Fruit fly (Drosophila melanogaster) whole organism, prepupa: ENCODE results near the gene stv.

Experiments
- CG10631 ChIP-seq: fragments of 200-800 bp; sonication (Bioruptor generic); optimal IDR thresholded peaks from 2 replicates; lab custom pipeline; 2016; ENCODE audit warnings: missing biosample characterization, missing genetic modification characterization
- CG10669 ChIP-seq: fragments of 200-800 bp; sonication (Bioruptor generic); optimal IDR thresholded peaks from 3 replicates; lab custom pipeline; 2018; ENCODE audit warnings: missing biosample characterization, mild to moderate bottlenecking, missing genetic modification characterization, moderate library complexity
- CG11294 ChIP-seq: fragments of 200-800 bp; sonication (Bioruptor generic); IDR thresholded peaks from 2 replicates; pipeline ENCODE4 v1.3.6; 2022; ENCODE audit warnings: missing biosample characterization, missing genetic modification characterization
- CG11902 ChIP-seq: fragments of 200-800 bp; sonication (Bioruptor generic); optimal IDR thresholded peaks from 3 replicates; lab custom pipeline; 2016; ENCODE audit warnings: missing biosample characterization, missing genetic modification characterization
- CG15336 ChIP-seq: fragments of 200-800 bp; sonication (Bioruptor generic); IDR thresholded peaks from 2 replicates; pipeline ENCODE4 v1.3.6; 2022; ENCODE audit warnings: missing biosample characterization, missing genetic modification characterization
- CG1621 ChIP-seq: fragments of 200-800 bp; sonication (Bioruptor generic); optimal IDR thresholded peaks from 3 replicates; lab custom pipeline; 2018; ENCODE audit warnings: missing biosample characterization, mild to moderate bottlenecking, missing genetic modification characterization
- CG16779 ChIP-seq: fragments of 200-800 bp; sonication (Bioruptor generic); optimal IDR thresholded peaks from 3 replicates; lab custom pipeline; 2017; ENCODE audit warnings: missing biosample characterization, mild to moderate bottlenecking, missing genetic modification characterization
- CG3032 ChIP-seq: fragments of 200-800 bp; optimal IDR thresholded peaks from 2 replicates; lab custom pipeline; 2019; ENCODE audit warnings: missing biosample characterization, mild to moderate bottlenecking, missing genetic modification characterization, moderate library complexity
- CG31627 ChIP-seq: fragments of 200-800 bp; sonication (Bioruptor generic); optimal IDR thresholded peaks from 3 replicates; lab custom pipeline; 2016; ENCODE audit warnings: missing biosample characterization, missing genetic modification characterization
- CG32006 ChIP-seq: fragments of 200-800 bp; sonication (Bioruptor generic); optimal IDR thresholded peaks from 3 replicates; lab custom pipeline; 2017; ENCODE audit warnings: missing biosample characterization, mild to moderate bottlenecking, missing genetic modification characterization
- CG3919 ChIP-seq: fragments of 200-800 bp; sonication (Bioruptor generic); optimal IDR thresholded peaks from 3 replicates; lab custom pipeline; 2016; ENCODE audit warnings: missing biosample characterization, missing genetic modification characterization
- CG4318 ChIP-seq: fragments of 200-800 bp; sonication (Bioruptor generic); optimal IDR thresholded peaks from 3 replicates; lab custom pipeline; 2017; ENCODE audit warnings: missing biosample characterization, mild to moderate bottlenecking, missing genetic modification characterization
- CG6163 ChIP-seq: fragments of 200-800 bp; sonication (Bioruptor generic); IDR thresholded peaks from 3 replicates; pipeline ENCODE4 v1.3.6; 2022; ENCODE audit warnings: missing biosample characterization, missing genetic modification characterization
- CG6792 ChIP-seq: fragments of 200-800 bp; sonication (Bioruptor generic); optimal IDR thresholded peaks from 3 replicates; lab custom pipeline; 2016; ENCODE audit warnings: missing biosample characterization, missing genetic modification characterization
- CG6808 ChIP-seq: fragments of 200-800 bp; sonication (Bioruptor generic); optimal IDR thresholded peaks from 3 replicates; lab custom pipeline; 2017; ENCODE audit warnings: missing biosample characterization, missing genetic modification characterization, mild to moderate bottlenecking, moderate library complexity, missing genetic modification reagents
- CG6854 ChIP-seq: fragments of 200-800 bp; sonication (Bioruptor generic); optimal IDR thresholded peaks from 2 replicates; lab custom pipeline; 2017; ENCODE audit warnings: missing biosample characterization, mild to moderate bottlenecking, missing genetic modification characterization
- CG7368 ChIP-seq: fragments of 200-800 bp; sonication (Bioruptor generic); optimal IDR thresholded peaks from 3 replicates; lab custom pipeline; 2016; ENCODE audit warnings: missing biosample characterization, missing genetic modification characterization
- CG8119 ChIP-seq: fragments of 200-800 bp; sonication (Bioruptor generic); IDR thresholded peaks from 3 replicates; pipeline ENCODE4 v1.3.6; 2022; ENCODE audit warnings: missing biosample characterization, missing genetic modification characterization
- CG8319 ChIP-seq: fragments of 200-800 bp; sonication (Bioruptor generic); optimal IDR thresholded peaks from 3 replicates; lab custom pipeline; 2016; ENCODE audit warnings: missing biosample characterization, missing genetic modification characterization
- CG9139 ChIP-seq: fragments of 200-800 bp; sonication (Bioruptor generic); optimal IDR thresholded peaks from 3 replicates; lab custom pipeline; 2017; ENCODE audit warnings: missing biosample characterization, mild to moderate bottlenecking, missing genetic modification characterization
- Eip78C ChIP-seq: fragments of 200-800 bp; sonication (Bioruptor generic); peaks from one replicate; lab custom pipeline; 2016; ENCODE audit warnings: missing biosample characterization, missing genetic modification characterization
- Ets21C ChIP-seq: fragments of 200-800 bp; sonication (Bioruptor generic); optimal IDR thresholded peaks from 3 replicates; lab custom pipeline; 2016; ENCODE audit warnings: missing biosample characterization, missing genetic modification characterization
- Ets96B ChIP-seq: fragments of 200-800 bp; optimal IDR thresholded peaks from 2 replicates; lab custom pipeline; 2019; ENCODE audit warnings: missing biosample characterization, mild to moderate bottlenecking, missing genetic modification characterization, moderate library complexity
- Gug ChIP-seq: fragments of 200-800 bp; sonication (Bioruptor generic); IDR thresholded peaks from 2 replicates; pipeline ENCODE4 v1.3.6; 2022; ENCODE audit warnings: missing biosample characterization, missing genetic modification characterization
- Hr4 ChIP-seq: fragments of 200-800 bp; sonication (Bioruptor generic); optimal IDR thresholded peaks from 3 replicates; lab custom pipeline; 2016; ENCODE audit warnings: missing biosample characterization, missing genetic modification characterization
- Lpt ChIP-seq: fragments of 200-800 bp; sonication (Bioruptor generic); optimal IDR thresholded peaks from 3 replicates; lab custom pipeline; 2016; ENCODE audit warnings: missing biosample characterization, missing genetic modification characterization
- Met ChIP-seq: fragments of 200-800 bp; sonication (Bioruptor generic); optimal IDR thresholded peaks from 3 replicates; lab custom pipeline; 2016; ENCODE audit warnings: missing biosample characterization, missing genetic modification characterization
- OdsH ChIP-seq: fragments of 200-800 bp; sonication (Bioruptor generic); optimal IDR thresholded peaks from 3 replicates; lab custom pipeline; 2016; ENCODE audit warnings: missing biosample characterization, missing genetic modification characterization
- Sox102F ChIP-seq: fragments of 200-800 bp; sonication (Bioruptor generic); optimal IDR thresholded peaks from 2 replicates; lab custom pipeline; 2016; ENCODE audit warnings: missing biosample characterization, mild to moderate bottlenecking, missing genetic modification characterization
- Sox14 ChIP-seq: fragments of 200-800 bp; sonication (Bioruptor generic); optimal IDR thresholded peaks from 3 replicates; lab custom pipeline; 2016; ENCODE audit warnings: missing biosample characterization, missing genetic modification characterization
- Sox15 ChIP-seq: fragments of 200-800 bp; sonication (Bioruptor generic); optimal IDR thresholded peaks from 3 replicates; lab custom pipeline; 2016; ENCODE audit warnings: missing biosample characterization, missing genetic modification characterization
- achi ChIP-seq: fragments of 200-800 bp; sonication (Bioruptor generic); optimal IDR thresholded peaks from 3 replicates; lab custom pipeline; 2016; ENCODE audit warnings: missing biosample characterization, missing genetic modification characterization
- acj6 ChIP-seq: fragments of 200-800 bp; sonication (Bioruptor generic); optimal IDR thresholded peaks from 3 replicates; lab custom pipeline; 2016; ENCODE audit warnings: missing biosample characterization, missing genetic modification characterization
- cyc ChIP-seq: fragments of 200-800 bp; sonication (Bioruptor generic); optimal IDR thresholded peaks from 3 replicates; lab custom pipeline; 2016; ENCODE audit warnings: missing biosample characterization, missing genetic modification characterization
- dac ChIP-seq: fragments of 200-800 bp; sonication (Bioruptor generic); optimal IDR thresholded peaks from 2 replicates; lab custom pipeline; 2017; ENCODE audit warnings: missing biosample characterization, mild to moderate bottlenecking, missing genetic modification characterization
- dsx ChIP-seq: fragments of 200-800 bp; optimal IDR thresholded peaks from 3 replicates; lab custom pipeline; 2019; ENCODE audit warnings: missing biosample characterization, mild to moderate bottlenecking, missing genetic modification characterization, moderate library complexity; ENCODE audit not compliant: poor library complexity, severe bottlenecking
- eg ChIP-seq: fragments of 200-800 bp; sonication (Bioruptor generic); IDR thresholded peaks from 3 replicates; pipeline ENCODE4 v1.3.6; 2022; ENCODE audit warnings: missing biosample characterization, missing genetic modification characterization
- esn ChIP-seq: fragments of 200-800 bp; sonication (Bioruptor generic); optimal IDR thresholded peaks from 2 replicates; lab custom pipeline; 2016; ENCODE audit warnings: missing biosample characterization, mild to moderate bottlenecking, missing genetic modification characterization, moderate library complexity
- fd59A ChIP-seq: fragments of 200-800 bp; sonication (Bioruptor generic); optimal IDR thresholded peaks from 2 replicates; lab custom pipeline; 2017; ENCODE audit warnings: missing biosample characterization, mild to moderate bottlenecking, missing genetic modification characterization, missing genetic modification reagents
- fd85E ChIP-seq: fragments of 200-800 bp; sonication (Bioruptor generic); optimal IDR thresholded peaks from 3 replicates; lab custom pipeline; 2016; ENCODE audit warnings: missing biosample characterization, missing genetic modification characterization
- net ChIP-seq: fragments of 200-800 bp; sonication (Bioruptor generic); optimal IDR thresholded peaks from 3 replicates; lab custom pipeline; 2016; ENCODE audit warnings: missing biosample characterization, missing genetic modification characterization
- pdm3 ChIP-seq: fragments of 200-800 bp; sonication (Bioruptor generic); optimal IDR thresholded peaks from 3 replicates; lab custom pipeline; 2016; ENCODE audit warnings: missing biosample characterization, missing genetic modification characterization
- spab ChIP-seq: fragments of 200-800 bp; sonication (Bioruptor generic); optimal IDR thresholded peaks from 2 replicates; lab custom pipeline; 2017; ENCODE audit warnings: missing biosample characterization, mild to moderate bottlenecking, missing genetic modification characterization, missing genetic modification reagents
- ss ChIP-seq, 2 experiments: fragments of 200-800 bp; sonication (Bioruptor generic); optimal IDR thresholded peaks; 2 replicates in 1 of 2; 3 replicates in 1 of 2; lab custom pipeline; 2017 to 2018; ENCODE audit warnings: mild to moderate bottlenecking in 2 of 2, missing biosample characterization in 2 of 2, missing genetic modification characterization in 2 of 2, moderate library complexity in 1 of 2
- svp ChIP-seq: fragments of 200-800 bp; sonication (Bioruptor generic); peaks from one replicate; lab custom pipeline; 2016; ENCODE audit warnings: missing biosample characterization, missing genetic modification characterization
- topi ChIP-seq: fragments of 200-800 bp; sonication (Bioruptor generic); optimal IDR thresholded peaks from 3 replicates; lab custom pipeline; 2016; ENCODE audit warnings: missing biosample characterization, missing genetic modification characterization
- vri ChIP-seq: fragments of 200-800 bp; sonication (Bioruptor generic); optimal IDR thresholded peaks from 3 replicates; lab custom pipeline; 2016; ENCODE audit warnings: missing biosample characterization, mild to moderate bottlenecking, missing genetic modification characterization

The stv gene

dm6 chr3L:13432791-13433190 is 44.5 kb upstream of the stv start:
- TF ChIP-seq cyc, result no peak
- no peak for TF ChIP-seq CG9139 (GFP tag; lab: Kevin White, UChicago)
- peak; percentile 68 for TF ChIP-seq svp (GFP tag; lab: Kevin White, UChicago)

dm6 chr3L:13433522-13433921 is 43.8 kb upstream of the stv start:
- TF ChIP-seq Met (GFP tag; lab: Kevin White, UChicago), result no peak

dm6 chr3L:13435170-13435727 is 42.1 kb upstream of the stv start, which contains the start of gene CG10713:
CG10713 (minus strand) TSS chr3L:13435229.
- TF ChIP-seq net (GFP tag; lab: Kevin White, UChicago) (peak; percentile 29), CG3032 (tag; lab: Kevin White, UChicago) (peak; percentile 28), Ets21C (GFP tag; lab: Kevin White, UChicago) (no peak), achi (GFP tag; lab: Kevin White, UChicago) (no peak), svp (GFP tag; lab: Kevin White, UChicago) (no peak), CG15336 (peak; percentile 69), CG11902 (GFP tag; lab: Kevin White, UChicago) (no peak), eg (peak; percentile 87), CG7368 (GFP tag; lab: Kevin White, UChicago) (peak; percentile 44), CG10669 (GFP tag; lab: Kevin White, UChicago) (peak; percentile 60), CG11294 (GFP tag; lab: Robert Waterston, UW) (no peak; the same call in 1 of the 2 replicates), CG4318 (GFP tag; lab: Kevin White, UChicago) (no peak), fd85E (GFP tag; lab: Kevin White, UChicago) (no peak), OdsH (no peak), Hr4 (GFP tag; lab: Kevin White, UChicago) (no peak), CG6854 (peak; percentile 12), topi (peak; percentile 0), CG6808 (GFP tag; lab: Kevin White, UChicago) (peak; percentile 62), Lpt (GFP tag; lab: Kevin White, UChicago) (peak; percentile 47), esn (GFP tag; lab: Kevin White, UChicago) (no peak), ss (GFP tag; optimal IDR thresholded peaks at IDR 0.05; lab: Kevin White, UChicago) (peak; percentile 45 to 68), CG8119 (GFP tag; lab: Robert Waterston, UW) (peak; percentile 67; the same call in 2 of the 3 replicates), Sox102F (GFP tag; lab: Kevin White, UChicago) (peak; percentile 2), spab (GFP tag; lab: Kevin White, UChicago) (peak; percentile 41), acj6 (no peak), CG1621 (peak; percentile 44), CG31627 (GFP tag; lab: Kevin White, UChicago) (no peak), CG6163 (peak; percentile 79), CG10631 (no peak), CG8319 (GFP tag; lab: Kevin White, UChicago) (no peak), Sox14 (GFP tag; lab: Kevin White, UChicago) (peak; percentile 13), CG16779 (tag; lab: Kevin White, UChicago) (peak; percentile 65), dac (GFP tag; lab: Kevin White, UChicago) (peak; percentile 28), CG6792 (GFP tag; lab: Kevin White, UChicago) (no peak), Gug (GFP tag; lab: Robert Waterston, UW) (peak; percentile 21; the same call in 1 of the 2 replicates), Eip78C (peak; percentile 35), CG32006 (peak; percentile 61), CG9139 (GFP tag; lab: Kevin White, UChicago) (peak; percentile 60), dsx (no peak), pdm3 (GFP tag; lab: Kevin White, UChicago) (no peak), vri (GFP tag; lab: Kevin White, UChicago) (no peak), Ets96B (tag; lab: Kevin White, UChicago) (peak; percentile 53), fd59A (GFP tag; lab: Kevin White, UChicago) (no peak), Sox15 (GFP tag; lab: Kevin White, UChicago) (no peak), CG3919 (GFP tag; lab: Kevin White, UChicago) (peak; percentile 40), cyc (no peak)
